Fruit fly (Drosophila melanogaster): ENCODE results near the gene psd.

dm6 chr2L:5964211-5964610, 540 bp downstream of the psd start:
- no peak for TF ChIP-seq CG17806 (tag; optimal IDR thresholded peaks at IDR 0.05)
- no peak for TF ChIP-seq CG4496 (GFP tag; IDR thresholded peaks at IDR 0.05)
